Worm (Caenorhabditis elegans) whole organism, late embryonic: ENCODE data around the gene rars-2.

ENCODE experiments used
- ama-1 ChIP-seq: fragments of 150-350 bp; optimal IDR thresholded peaks from 2 replicates; lab custom pipeline; 2014
- ceh-18 ChIP-seq: sonication (generic microtip); optimal IDR thresholded peaks from 2 replicates; lab custom pipeline; 2016; ENCODE audit warnings: missing genetic modification characterization, missing compliant biosample characterization
- ceh-9 ChIP-seq: sonication (generic microtip); optimal IDR thresholded peaks from 2 replicates; lab custom pipeline; 2016; ENCODE audit warnings: mild to moderate bottlenecking, missing genetic modification characterization, inconsistent platforms, missing compliant biosample characterization
- mec-3 ChIP-seq: sonication (generic microtip); optimal IDR thresholded peaks from 2 replicates; lab custom pipeline; 2016; ENCODE audit warnings: borderline replicate concordance, missing genetic modification characterization, missing compliant biosample characterization
- odd-2 ChIP-seq: sonication (generic microtip); optimal IDR thresholded peaks from 2 replicates; lab custom pipeline; 2017; ENCODE audit warnings: antibody characterized with exemption, mild to moderate bottlenecking, missing genetic modification characterization, missing compliant biosample characterization
- pat-9 ChIP-seq: fragments of 200-800 bp; sonication (Bioruptor generic); optimal IDR thresholded peaks from 2 replicates; lab custom pipeline; 2018; ENCODE audit warnings: mild to moderate bottlenecking, missing genetic modification characterization, moderate library complexity, missing compliant biosample characterization
- pha-4 ChIP-seq: fragments of 150-350 bp; optimal IDR thresholded peaks from 2 replicates; lab custom pipeline; 2018; ENCODE audit warnings: missing biosample characterization, missing genetic modification reagents, missing genetic modification characterization
- ttx-3 ChIP-seq: sonication (generic microtip); optimal IDR thresholded peaks from 2 replicates; lab custom pipeline; 2016; ENCODE audit warnings: missing genetic modification reagents, missing genetic modification characterization, missing compliant biosample characterization

DNA sequence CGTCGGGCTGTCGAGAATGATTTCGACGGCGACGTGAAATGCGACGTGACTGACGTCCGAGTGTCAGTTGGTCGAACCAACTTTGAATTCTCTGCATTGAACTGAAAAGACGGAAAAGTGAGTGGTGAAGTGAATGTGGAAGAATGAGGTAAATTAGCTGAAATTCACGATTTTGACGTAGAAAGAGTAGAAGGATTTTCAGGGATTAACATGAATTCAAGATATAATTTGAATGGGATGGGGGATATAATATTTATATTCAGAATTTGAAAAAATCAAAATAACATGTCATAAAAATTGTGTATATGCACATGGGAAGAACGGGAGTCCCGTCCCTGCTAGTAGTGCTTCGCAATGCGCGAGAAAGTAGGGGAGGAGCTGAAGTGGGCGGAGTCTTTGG is 7.2 kb upstream of the rars-2 start, which contains the start of gene C29H12.6:
- TF ChIP-seq ttx-3 (tag; lab: Kevin White, UChicago) (no peak), ama-1 (lab: Kevin White, UChicago) (no peak), pha-4 (no peak), pat-9 (tag; lab: Kevin White, UChicago) (no peak), ceh-9 (tag; lab: Kevin White, UChicago) (no peak), mec-3 (tag; lab: Kevin White, UChicago) (no peak), ceh-18 (tag; lab: Kevin White, UChicago) (no peak), odd-2 (tag; lab: Kevin White, UChicago) (no peak)
